Worm (Caenorhabditis elegans) whole organism, early embryonic: ENCODE measurements around the gene efl-3.

Source experiments
- B0310.2 ChIP-seq: sonication (generic microtip); optimal IDR thresholded peaks from 2 replicates; lab custom pipeline; 2016; ENCODE audit warnings: mild to moderate bottlenecking, missing genetic modification characterization, missing compliant biosample characterization
- F13C5.2 ChIP-seq: sonication (generic microtip); optimal IDR thresholded peaks from 2 replicates; lab custom pipeline; 2017; ENCODE audit warnings: mild to moderate bottlenecking, missing genetic modification characterization, inconsistent platforms, missing compliant biosample characterization
- aly-1 ChIP-seq: sonication (generic microtip); optimal IDR thresholded peaks from 2 replicates; lab custom pipeline; 2016; ENCODE audit warnings: missing genetic modification characterization, missing compliant biosample characterization
- ama-1 ChIP-seq: fragments of 150-350 bp; optimal IDR thresholded peaks from 2 replicates; lab custom pipeline; 2014
- ceh-13 ChIP-seq: fragments of 200-800 bp; sonication (Bioruptor generic); optimal IDR thresholded peaks from 2 replicates; lab custom pipeline; 2018; ENCODE audit warnings: mild to moderate bottlenecking, missing genetic modification characterization, missing compliant biosample characterization
- ceh-36 ChIP-seq: sonication (generic microtip); optimal IDR thresholded peaks from 2 replicates; lab custom pipeline; 2016; ENCODE audit warnings: missing genetic modification characterization, inconsistent platforms, missing compliant biosample characterization
- ets-7 ChIP-seq: sonication (generic microtip); optimal IDR thresholded peaks from 2 replicates; lab custom pipeline; 2016; ENCODE audit warnings: missing genotype, missing genetic modification characterization, missing compliant biosample characterization
- flt-1 ChIP-seq: fragments of 200-800 bp; sonication (Bioruptor generic); IDR thresholded peaks from 2 replicates; pipeline ENCODE4 v1.3.6; 2022; ENCODE audit warnings: missing genetic modification characterization, missing compliant biosample characterization
- hmbx-1 ChIP-seq: sonication (generic microtip); optimal IDR thresholded peaks from 2 replicates; lab custom pipeline; 2016; ENCODE audit warnings: mild to moderate bottlenecking, missing genetic modification characterization, missing compliant biosample characterization
- hmg-4 ChIP-seq: fragments of 200-800 bp; sonication (Bioruptor generic); optimal IDR thresholded peaks from 2 replicates; lab custom pipeline; 2018; ENCODE audit warnings: mild to moderate bottlenecking, missing genetic modification characterization, missing compliant biosample characterization
- hnd-1 ChIP-seq: sonication (generic microtip); optimal IDR thresholded peaks from 2 replicates; lab custom pipeline; 2016; ENCODE audit warnings: missing genetic modification characterization, missing compliant biosample characterization
- pes-1 ChIP-seq: fragments of 200-800 bp; sonication (Bioruptor generic); IDR thresholded peaks from 2 replicates; pipeline ENCODE4 v1.3.6; 2022; ENCODE audit warnings: missing genetic modification reagents, missing genetic modification characterization, missing compliant biosample characterization
- scrt-1 ChIP-seq: fragments of 200-800 bp; sonication (Bioruptor generic); IDR thresholded peaks from 2 replicates; pipeline ENCODE4 v1.3.6; 2022; ENCODE audit warnings: missing genetic modification characterization, missing compliant biosample characterization
- sea-1 ChIP-seq: fragments of 200-800 bp; sonication (Bioruptor generic); conservative IDR thresholded peaks from 2 replicates; pipeline ENCODE4 v1.3.6; 2022; ENCODE audit warnings: missing genetic modification characterization, missing compliant biosample characterization
- tbx-11 ChIP-seq: fragments of 200-800 bp; sonication (Bioruptor generic); IDR thresholded peaks from 2 replicates; pipeline ENCODE4 v1.3.6; 2022; ENCODE audit warnings: missing genetic modification characterization, missing compliant biosample characterization
- tbx-37 ChIP-seq: fragments of 200-800 bp; sonication (Bioruptor generic); conservative IDR thresholded peaks from 2 replicates; pipeline ENCODE4 v1.3.6; 2022; ENCODE audit warnings: missing genetic modification reagents, missing genetic modification characterization, missing compliant biosample characterization
- tra-4 ChIP-seq: sonication (generic microtip); optimal IDR thresholded peaks from 2 replicates; lab custom pipeline; 2017; ENCODE audit warnings: missing genetic modification characterization, missing compliant biosample characterization

The efl-3 gene

DNA sequence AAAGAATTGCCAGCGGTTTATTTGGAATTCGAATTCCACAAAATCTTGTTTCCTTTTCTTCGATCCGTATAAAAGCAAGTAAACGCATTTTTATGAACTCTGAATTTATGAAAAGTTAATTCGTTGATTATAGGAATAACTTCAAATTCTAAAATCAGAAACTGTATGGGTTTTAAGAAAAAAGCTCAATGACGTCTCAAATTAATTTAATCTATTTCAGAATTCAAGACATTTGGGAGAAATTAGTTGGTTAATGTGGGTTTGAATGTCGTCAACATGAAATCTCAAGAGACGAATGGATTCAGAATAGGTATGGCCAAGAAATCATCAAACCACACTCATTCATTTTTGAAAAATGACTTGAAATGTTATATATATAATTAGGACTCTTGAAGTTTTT is 16.4 kb upstream of the efl-3 start, which contains the start of gene F49E12.7:
TSS of gene F49E12.7 (minus strand) at position 101 of the 400 bp plus-strand sequence.
- TF ChIP-seq F13C5.2 (tag; lab: Kevin White, UChicago) (no peak), flt-1 (GFP tag; lab: Robert Waterston, UW) (no peak), ceh-36 (no peak), ets-7 (tag; lab: Kevin White, UChicago) (no peak), hmg-4 (GFP tag; lab: Kevin White, UChicago) (no peak), hnd-1 (no peak), B0310.2 (no peak), sea-1 (GFP tag; lab: Robert Waterston, UW) (no peak), ama-1 (lab: Kevin White, UChicago) (no peak), tbx-37 (no peak), ceh-13 (GFP tag; lab: Kevin White, UChicago) (no peak), aly-1 (tag; lab: Kevin White, UChicago) (no peak), tra-4 (no peak), hmbx-1 (tag; lab: Kevin White, UChicago) (no peak), pes-1 (GFP tag; lab: Robert Waterston, UW) (no peak), scrt-1 (no peak), tbx-11 (no peak)

ce11 chrII:8399064-8399463 is 13.4 kb upstream of the efl-3 start, which contains the start of gene dod-23:
dod-23 (minus strand) TSS chrII:8399164.
- TF ChIP-seq hnd-1 (no peak), tra-4 (no peak), hmg-4 (GFP tag; lab: Kevin White, UChicago) (no peak), ceh-36 (no peak), tbx-37 (no peak), F13C5.2 (tag; lab: Kevin White, UChicago) (no peak), ama-1 (lab: Kevin White, UChicago) (no peak), flt-1 (GFP tag; lab: Robert Waterston, UW) (no peak), pes-1 (GFP tag; lab: Robert Waterston, UW) (no peak)

DNA sequence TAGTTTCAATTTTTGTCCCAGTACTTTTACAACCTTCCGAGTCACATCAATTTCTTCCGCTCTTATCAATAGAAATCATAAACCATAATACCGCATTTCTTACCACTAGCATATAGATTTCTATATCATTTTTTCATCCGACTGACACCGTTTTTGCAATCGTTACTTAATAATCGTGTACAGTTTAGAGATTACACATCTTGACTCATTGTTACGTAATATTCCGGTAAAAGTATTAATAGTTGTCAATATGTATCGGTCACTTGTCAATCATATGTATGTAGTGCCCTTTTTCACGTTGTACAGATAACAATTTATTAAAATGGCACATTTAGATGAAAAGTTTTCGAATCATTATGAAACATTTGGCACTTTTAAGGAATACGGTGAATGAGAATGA is 12.5 kb upstream of the efl-3 start:
- no peak for TF ChIP-seq B0310.2
- no peak for TF ChIP-seq tbx-37
- TF ChIP-seq sea-1 (GFP tag; lab: Robert Waterston, UW) = no peak
- TF ChIP-seq hmbx-1 (tag; lab: Kevin White, UChicago) = no peak
- no peak for TF ChIP-seq hnd-1
- no peak for TF ChIP-seq ceh-13 (GFP tag; lab: Kevin White, UChicago)
- TF ChIP-seq tra-4 = no peak
- no peak for TF ChIP-seq ets-7 (tag; lab: Kevin White, UChicago)
- no peak for TF ChIP-seq ama-1 (lab: Kevin White, UChicago)
- TF ChIP-seq hmg-4 (GFP tag; lab: Kevin White, UChicago) = no peak
- TF ChIP-seq tbx-11 = no peak
- no peak for TF ChIP-seq ceh-36
- no peak for TF ChIP-seq flt-1 (GFP tag; lab: Robert Waterston, UW)
- no peak for TF ChIP-seq aly-1 (tag; lab: Kevin White, UChicago)
- TF ChIP-seq F13C5.2 (tag; lab: Kevin White, UChicago) = no peak
- no peak for TF ChIP-seq scrt-1
- TF ChIP-seq pes-1 (GFP tag; lab: Robert Waterston, UW) = no peak

DNA sequence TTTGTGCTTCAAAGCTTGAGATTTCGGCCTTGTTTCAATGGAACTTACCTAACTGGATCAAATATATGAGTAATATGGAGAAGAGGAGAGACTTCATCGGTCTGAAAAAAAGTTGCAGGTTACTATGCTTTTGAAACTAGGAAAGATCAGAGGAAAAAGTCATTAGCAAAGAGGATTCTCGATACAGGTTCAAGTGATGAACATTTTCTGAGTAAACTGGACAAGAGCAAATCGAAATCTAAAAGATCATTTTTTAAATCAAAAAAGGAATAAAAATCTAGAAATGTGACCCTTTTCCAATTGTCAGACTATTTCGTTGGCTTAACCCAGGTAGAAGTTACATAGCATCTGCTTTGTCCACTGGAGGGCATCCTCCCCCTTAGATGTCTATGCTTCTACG is 7.7 kb upstream of the efl-3 start, which contains the start of gene skpo-1:
TSS of gene skpo-1 (minus strand) at position 101 of the 400 bp plus-strand sequence.
- TF ChIP-seq tbx-37 (no peak), pes-1 (GFP tag; lab: Robert Waterston, UW) (no peak), B0310.2 (no peak), tra-4 (no peak), scrt-1 (no peak), F13C5.2 (tag; lab: Kevin White, UChicago) (no peak), hnd-1 (no peak), ceh-36 (no peak), ama-1 (lab: Kevin White, UChicago) (no peak), hmbx-1 (tag; lab: Kevin White, UChicago) (no peak), tbx-11 (no peak), flt-1 (GFP tag; lab: Robert Waterston, UW) (no peak), aly-1 (tag; lab: Kevin White, UChicago) (no peak), hmg-4 (GFP tag; lab: Kevin White, UChicago) (no peak)

- TF ChIP-seq F13C5.2 (tag; lab: Kevin White, UChicago) (no peak), ets-7 (tag; lab: Kevin White, UChicago) (no peak)
Measured at ce11 chrII:8405303-8405702, 7.2 kb upstream of the efl-3 start, which contains the start of gene ubc-24. ubc-24 (plus strand) TSS chrII:8405603.

ce11 chrII:8407491-8407890 is 5.0 kb upstream of the efl-3 start, which contains the start of gene sra-13:
sra-13 (plus strand) TSS chrII:8407685.
- no peak for TF ChIP-seq ceh-13 (GFP tag; lab: Kevin White, UChicago)

- TF ChIP-seq F13C5.2 (tag; lab: Kevin White, UChicago) (no peak), tra-4 (no peak), hmg-4 (GFP tag; lab: Kevin White, UChicago) (no peak), tbx-37 (no peak), flt-1 (GFP tag; lab: Robert Waterston, UW) (no peak), scrt-1 (no peak), tbx-11 (no peak)
Measured at ce11 chrII:8409538-8409937, 2.9 kb upstream of the efl-3 start.

DNA sequence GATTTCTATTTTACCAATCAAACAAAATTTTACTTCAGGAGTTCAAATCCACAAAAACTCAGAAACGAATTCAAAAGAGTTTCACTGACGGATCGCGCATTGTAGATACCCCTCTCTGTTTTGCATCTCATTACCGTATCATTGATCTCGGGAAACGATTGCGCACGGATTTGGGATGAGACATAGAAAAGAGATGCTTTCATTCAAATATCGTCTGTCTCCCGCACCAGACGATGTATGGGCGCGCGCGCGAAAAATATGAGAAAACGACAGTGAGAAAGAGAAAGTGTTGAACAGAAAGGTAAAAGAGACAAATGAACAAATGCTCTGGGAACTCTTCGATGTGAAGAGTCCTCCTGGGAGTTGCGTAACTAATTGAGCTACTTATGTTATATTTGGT is 1.5 kb upstream of the efl-3 start:
- no peak for TF ChIP-seq hmg-4 (GFP tag; lab: Kevin White, UChicago)
- TF ChIP-seq aly-1 (tag; lab: Kevin White, UChicago) = no peak
- no peak for TF ChIP-seq pes-1 (GFP tag; lab: Robert Waterston, UW)
- TF ChIP-seq tbx-37 = no peak
- TF ChIP-seq ets-7 (tag; lab: Kevin White, UChicago) = no peak
- TF ChIP-seq tbx-11 = no peak
- no peak for TF ChIP-seq B0310.2
- no peak for TF ChIP-seq ceh-36
- TF ChIP-seq tra-4 = no peak
- TF ChIP-seq F13C5.2 (tag; lab: Kevin White, UChicago) = no peak
- TF ChIP-seq hmbx-1 (tag; lab: Kevin White, UChicago) = no peak
- no peak for TF ChIP-seq ceh-13 (GFP tag; lab: Kevin White, UChicago)
